Fruit fly (Drosophila melanogaster) whole organism, prepupa: Measurements from ENCODE around the gene CCHa2.

Experiments
- Blimp-1 ChIP-seq: fragments of 200-800 bp; sonication (Bioruptor generic); optimal IDR thresholded peaks from 3 replicates; lab custom pipeline; 2017; ENCODE audit warnings: missing biosample characterization, missing genetic modification characterization, mild to moderate bottlenecking, moderate library complexity, missing genetic modification reagents
- CG3919 ChIP-seq: fragments of 200-800 bp; sonication (Bioruptor generic); optimal IDR thresholded peaks from 3 replicates; lab custom pipeline; 2016; ENCODE audit warnings: missing biosample characterization, missing genetic modification characterization
- Eip78C ChIP-seq: fragments of 200-800 bp; sonication (Bioruptor generic); peaks from one replicate; lab custom pipeline; 2016; ENCODE audit warnings: missing biosample characterization, missing genetic modification characterization
- dac ChIP-seq: fragments of 200-800 bp; sonication (Bioruptor generic); optimal IDR thresholded peaks from 2 replicates; lab custom pipeline; 2017; ENCODE audit warnings: missing biosample characterization, mild to moderate bottlenecking, missing genetic modification characterization
- fd59A ChIP-seq: fragments of 200-800 bp; sonication (Bioruptor generic); optimal IDR thresholded peaks from 2 replicates; lab custom pipeline; 2017; ENCODE audit warnings: missing biosample characterization, mild to moderate bottlenecking, missing genetic modification characterization, missing genetic modification reagents

- TF ChIP-seq Eip78C (GFP tag; lab: Kevin White, UChicago) (peak; percentile 49), fd59A (no peak), CG3919 (peak; percentile 51), Blimp-1 (no peak), dac (GFP tag; lab: Kevin White, UChicago) (no peak)
Measured at dm6 chr3R:13360108-13360507, 34.9 kb downstream of the CCHa2 start.
